Fruit fly (Drosophila melanogaster) whole organism, embryonic: ENCODE data around the gene CG3517.

Source experiments
- Abd-B ChIP-seq: fragments of 200-800 bp; sonication (Bioruptor generic); optimal IDR thresholded peaks from 2 replicates; lab custom pipeline; 2018; ENCODE audit warnings: missing biosample characterization, mild to moderate bottlenecking, missing genetic modification characterization, moderate library complexity
- Aef1 ChIP-seq: fragments of 200-800 bp; sonication (Bioruptor generic); IDR thresholded peaks from 3 replicates; pipeline ENCODE4 v1.3.6; 2022; ENCODE audit warnings: missing biosample characterization, missing genetic modification characterization
- CG10321 ChIP-seq: fragments of 200-800 bp; sonication (Bioruptor generic); IDR thresholded peaks from 2 replicates; pipeline ENCODE4 v1.3.6; 2022; ENCODE audit warnings: missing biosample characterization, missing genetic modification characterization
- CG10366 ChIP-seq: fragments of 200-800 bp; sonication (Bioruptor generic); IDR thresholded peaks from 2 replicates; pipeline ENCODE4 v1.3.6; 2022; ENCODE audit warnings: missing biosample characterization, missing genetic modification characterization
- CG11085 ChIP-seq: fragments of 200-800 bp; sonication (Bioruptor generic); IDR thresholded peaks from 2 replicates; pipeline ENCODE4 v1.3.6; 2022; ENCODE audit warnings: missing biosample characterization, missing genetic modification characterization
- CG15269 ChIP-seq: fragments of 200-800 bp; sonication (Bioruptor generic); optimal IDR thresholded peaks from 2 replicates; lab custom pipeline; 2018; ENCODE audit warnings: missing biosample characterization, mild to moderate bottlenecking, missing genetic modification characterization, moderate library complexity
- CG1602 ChIP-seq: fragments of 200-800 bp; sonication (Bioruptor generic); optimal IDR thresholded peaks from 3 replicates; lab custom pipeline; 2016; ENCODE audit warnings: missing biosample characterization, missing genetic modification characterization
- CG16815 ChIP-seq: fragments of 200-800 bp; sonication (Bioruptor generic); optimal IDR thresholded peaks from 3 replicates; lab custom pipeline; 2017; ENCODE audit warnings: missing biosample characterization, mild to moderate bottlenecking, missing genetic modification characterization
- CG18764 ChIP-seq: fragments of 200-800 bp; sonication (Bioruptor generic); optimal IDR thresholded peaks from 3 replicates; lab custom pipeline; 2016; ENCODE audit warnings: missing biosample characterization, missing genetic modification characterization
- CG2875 ChIP-seq: fragments of 200-800 bp; sonication (Bioruptor generic); optimal IDR thresholded peaks from 2 replicates; lab custom pipeline; 2017; ENCODE audit warnings: missing biosample characterization, mild to moderate bottlenecking, missing genetic modification characterization, missing genetic modification reagents
- CG3163 ChIP-seq: fragments of 200-800 bp; sonication (Bioruptor generic); optimal IDR thresholded peaks from 3 replicates; lab custom pipeline; 2016; ENCODE audit warnings: missing biosample characterization, missing genetic modification characterization
- CG34224 ChIP-seq: fragments of 200-800 bp; sonication (Bioruptor generic); IDR thresholded peaks from 3 replicates; pipeline ENCODE4 v1.3.6; 2022; ENCODE audit warnings: missing biosample characterization, missing genetic modification characterization; ENCODE audit not compliant: partially characterized antibody
- CG3847 ChIP-seq: fragments of 200-800 bp; sonication (Bioruptor generic); IDR thresholded peaks from 2 replicates; pipeline ENCODE4 v1.3.6; 2022; ENCODE audit warnings: missing biosample characterization, missing genetic modification characterization
- CG4328 ChIP-seq: fragments of 200-800 bp; sonication (Bioruptor generic); optimal IDR thresholded peaks from 3 replicates; lab custom pipeline; 2017; ENCODE audit warnings: missing biosample characterization, missing genetic modification reagents, missing genetic modification characterization
- CG4360 ChIP-seq: fragments of 200-800 bp; sonication (Bioruptor generic); IDR thresholded peaks from 2 replicates; pipeline ENCODE4 v1.3.6; 2022; ENCODE audit warnings: missing biosample characterization, missing genetic modification characterization
- CG4617 ChIP-seq: fragments of 200-800 bp; sonication (Bioruptor generic); optimal IDR thresholded peaks from 3 replicates; lab custom pipeline; 2016; ENCODE audit warnings: missing biosample characterization, missing genetic modification characterization, borderline replicate concordance
- CG8924 ChIP-seq: fragments of 200-800 bp; optimal IDR thresholded peaks from 3 replicates; lab custom pipeline; 2019; ENCODE audit warnings: missing biosample characterization, mild to moderate bottlenecking, missing genetic modification characterization, moderate library complexity
- CG9437 ChIP-seq: fragments of 200-800 bp; sonication (Bioruptor generic); optimal IDR thresholded peaks from 2 replicates; lab custom pipeline; 2018; ENCODE audit warnings: missing biosample characterization, mild to moderate bottlenecking, missing genetic modification characterization
- D19B ChIP-seq: fragments of 200-800 bp; sonication (Bioruptor generic); optimal IDR thresholded peaks from 2 replicates; lab custom pipeline; 2017; ENCODE audit warnings: missing biosample characterization, mild to moderate bottlenecking, missing genetic modification characterization
- Dfd ChIP-seq, 2 experiments: fragments of >200 bp; optimal IDR thresholded peaks; 2 replicates each; lab custom pipeline; 2017; ENCODE audit warnings: missing biosample characterization in 2 of 2, missing genetic modification characterization in 2 of 2
- Doc2 ChIP-seq: fragments of 200-800 bp; sonication (Bioruptor generic); IDR thresholded peaks from 2 replicates; pipeline ENCODE4 v1.3.6; 2022; ENCODE audit warnings: missing biosample characterization, missing genetic modification characterization
- Dp ChIP-seq: fragments of 200-800 bp; sonication (Bioruptor generic); optimal IDR thresholded peaks from 2 replicates; lab custom pipeline; 2018; ENCODE audit warnings: missing biosample characterization, mild to moderate bottlenecking, missing genetic modification characterization, moderate library complexity
- E2f2 ChIP-seq: fragments of 200-800 bp; sonication (Bioruptor generic); IDR thresholded peaks from 2 replicates; pipeline ENCODE4 v1.3.6; 2022; ENCODE audit warnings: missing biosample characterization, missing genetic modification characterization
- Eip74EF ChIP-seq, 2 experiments: fragments of 200-800 bp in 1 of 2; fragments of >200 bp in 1 of 2; sonication (Bioruptor generic) in 1 of 2; optimal IDR thresholded peaks; 2 replicates each; lab custom pipeline; 2017 to 2019; ENCODE audit warnings: missing biosample characterization in 2 of 2, missing genetic modification characterization in 2 of 2, mild to moderate bottlenecking in 1 of 2, moderate library complexity in 1 of 2
- Ets97D ChIP-seq: fragments of 200-800 bp; sonication (Bioruptor generic); optimal IDR thresholded peaks from 3 replicates; lab custom pipeline; 2016; ENCODE audit warnings: missing biosample characterization, missing genetic modification characterization
- Hmx ChIP-seq: fragments of 200-800 bp; sonication (Bioruptor generic); optimal IDR thresholded peaks from 2 replicates; lab custom pipeline; 2016; ENCODE audit warnings: missing biosample characterization, missing genetic modification characterization
- MESR4 ChIP-seq: fragments of 200-800 bp; sonication (Bioruptor generic); optimal IDR thresholded peaks from 2 replicates; lab custom pipeline; 2018; ENCODE audit warnings: missing biosample characterization, mild to moderate bottlenecking, missing genetic modification characterization, moderate library complexity
- Oli ChIP-seq: fragments of 200-800 bp; sonication (Bioruptor generic); optimal IDR thresholded peaks from 2 replicates; lab custom pipeline; 2018; ENCODE audit warnings: missing biosample characterization, mild to moderate bottlenecking, missing genetic modification characterization, moderate library complexity
- Rfx ChIP-seq: fragments of 200-800 bp; sonication (Bioruptor generic); IDR thresholded peaks from 2 replicates; pipeline ENCODE4 v1.3.6; 2022; ENCODE audit warnings: missing biosample characterization, missing genetic modification characterization
- Side ChIP-seq: fragments of 200-800 bp; sonication (Bioruptor generic); optimal IDR thresholded peaks from 2 replicates; lab custom pipeline; 2016; ENCODE audit warnings: missing biosample characterization, missing genetic modification characterization
- Sry-δ ChIP-seq: fragments of 200-800 bp; sonication (Bioruptor generic); optimal IDR thresholded peaks from 2 replicates; lab custom pipeline; 2016; ENCODE audit warnings: missing biosample characterization, missing genetic modification characterization
- Usf ChIP-seq: fragments of 200-800 bp; sonication (Bioruptor generic); optimal IDR thresholded peaks from 2 replicates; lab custom pipeline; 2017; ENCODE audit warnings: missing genotype, missing biosample characterization, missing genetic modification characterization
- bbx ChIP-seq: fragments of 200-800 bp; sonication (Bioruptor generic); IDR thresholded peaks from 2 replicates; pipeline ENCODE4 v1.3.6; 2022; ENCODE audit warnings: missing biosample characterization, missing genetic modification characterization; ENCODE audit not compliant: partially characterized antibody
- bsh ChIP-seq, 2 experiments: fragments of 200-800 bp; sonication (Bioruptor generic); optimal IDR thresholded peaks; 2 replicates each; lab custom pipeline; 2017 to 2018; ENCODE audit warnings: mild to moderate bottlenecking in 2 of 2, missing biosample characterization in 2 of 2, missing genetic modification characterization in 2 of 2, moderate library complexity in 1 of 2
- danr ChIP-seq: fragments of 200-800 bp; sonication (Bioruptor generic); IDR thresholded peaks from 2 replicates; pipeline ENCODE4 v1.3.6; 2022; ENCODE audit warnings: missing biosample characterization, missing genetic modification characterization
- ewg ChIP-seq: fragments of 200-800 bp; sonication (Bioruptor generic); optimal IDR thresholded peaks from 3 replicates; lab custom pipeline; 2017; ENCODE audit warnings: mild to moderate bottlenecking, missing biosample characterization, missing genetic modification reagents, missing genetic modification characterization
- exex ChIP-seq: fragments of 200-800 bp; sonication (Bioruptor generic); optimal IDR thresholded peaks from 4 replicates; lab custom pipeline; 2018; ENCODE audit warnings: missing biosample characterization, mild to moderate bottlenecking, missing genetic modification characterization, moderate library complexity
- gem ChIP-seq: fragments of 200-800 bp; sonication (Bioruptor generic); optimal IDR thresholded peaks from 2 replicates; lab custom pipeline; 2019; ENCODE audit warnings: missing biosample characterization, mild to moderate bottlenecking, missing genetic modification characterization, moderate library complexity
- gsb-n ChIP-seq: fragments of 200-800 bp; sonication (Bioruptor generic); optimal IDR thresholded peaks from 3 replicates; lab custom pipeline; 2018; ENCODE audit warnings: missing biosample characterization, mild to moderate bottlenecking, missing genetic modification characterization
- jing ChIP-seq: fragments of 200-800 bp; sonication (Bioruptor generic); optimal IDR thresholded peaks from 2 replicates; lab custom pipeline; 2018; ENCODE audit warnings: missing biosample characterization, mild to moderate bottlenecking, missing genetic modification characterization
- kah ChIP-seq: fragments of 200-800 bp; sonication (Bioruptor generic); optimal IDR thresholded peaks from 2 replicates; lab custom pipeline; 2018; ENCODE audit warnings: missing biosample characterization, mild to moderate bottlenecking, missing genetic modification characterization
- ken ChIP-seq: fragments of 200-800 bp; sonication (Bioruptor generic); IDR thresholded peaks from 3 replicates; pipeline ENCODE4 v1.3.6; 2022; ENCODE audit warnings: missing biosample characterization, missing genetic modification characterization
- pnt ChIP-seq: fragments of 200-800 bp; sonication (Bioruptor generic); optimal IDR thresholded peaks from 3 replicates; lab custom pipeline; 2016; ENCODE audit warnings: missing biosample characterization, missing genetic modification characterization
- ranshi ChIP-seq: fragments of 200-800 bp; sonication (Bioruptor generic); IDR thresholded peaks from 2 replicates; pipeline ENCODE4 v1.3.6; 2022; ENCODE audit warnings: missing biosample characterization, missing genetic modification characterization
- so ChIP-seq: fragments of 200-800 bp; sonication (Bioruptor generic); IDR thresholded peaks from 3 replicates; pipeline ENCODE4 v1.3.6; 2022; ENCODE audit warnings: missing biosample characterization, missing genetic modification characterization
- sob ChIP-seq: fragments of 200-800 bp; sonication (Bioruptor generic); IDR thresholded peaks from 2 replicates; pipeline ENCODE4 v1.3.6; 2022; ENCODE audit warnings: missing biosample characterization, missing genetic modification characterization
- stc ChIP-seq: fragments of 200-800 bp; sonication (Bioruptor generic); IDR thresholded peaks from 2 replicates; pipeline ENCODE4 v1.3.6; 2022; ENCODE audit warnings: missing biosample characterization, missing genetic modification characterization
- trem ChIP-seq: fragments of 200-800 bp; optimal IDR thresholded peaks from 3 replicates; lab custom pipeline; 2019; ENCODE audit warnings: missing biosample characterization, mild to moderate bottlenecking, missing genetic modification characterization, moderate library complexity
- trh ChIP-seq: fragments of 200-800 bp; sonication (Bioruptor generic); optimal IDR thresholded peaks from 2 replicates; lab custom pipeline; 2016; ENCODE audit warnings: missing biosample characterization, missing genetic modification characterization
- usp ChIP-seq: fragments of >200 bp; optimal IDR thresholded peaks from 2 replicates; lab custom pipeline; 2017; ENCODE audit warnings: missing biosample characterization, missing genetic modification characterization

CG3517 gene

DNA sequence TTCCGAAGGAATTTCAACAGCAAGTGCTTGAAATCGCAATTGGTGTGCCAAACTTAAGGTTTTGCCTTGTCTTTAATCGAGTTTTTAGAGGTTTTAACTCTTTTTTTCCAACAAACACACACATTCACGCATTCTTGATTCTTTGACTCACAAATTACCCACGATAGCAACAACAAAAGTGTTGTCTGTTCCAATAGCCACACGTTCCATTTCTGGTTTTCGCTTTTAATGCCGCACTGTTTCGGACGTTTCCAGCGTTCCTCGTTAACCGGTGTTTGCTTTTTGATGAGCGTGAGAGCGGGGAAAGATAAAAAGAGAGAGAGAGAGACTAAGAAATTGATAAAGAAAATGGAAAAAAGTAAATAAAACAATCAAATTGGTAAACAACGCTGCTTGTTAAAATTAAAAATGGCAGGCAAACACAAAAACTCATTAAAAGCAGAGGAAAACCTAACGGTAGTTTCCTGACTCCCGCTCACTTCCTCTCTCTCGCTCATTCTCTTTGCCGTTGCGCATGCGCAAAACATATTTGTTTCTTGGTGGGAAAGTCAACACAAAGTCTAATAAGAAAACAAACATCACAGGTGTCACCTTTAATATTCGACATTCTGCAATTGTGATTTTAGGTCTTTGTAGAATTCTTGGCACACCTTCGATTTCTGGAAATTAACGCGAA lies 39.0 kb upstream of the CG3517 start (continued):
- no peak for TF ChIP-seq Abd-B (GFP tag; lab: Kevin White, UChicago)
- TF ChIP-seq CG4617: no peak
- TF ChIP-seq exex (tag; lab: Kevin White, UChicago): peak; percentile 24
- peak; percentile 59; the same call in 1 of the 2 replicates for TF ChIP-seq Rfx (GFP tag; lab: Robert Waterston, UW)
- TF ChIP-seq ewg: peak; percentile 58
- no peak for TF ChIP-seq Hmx (GFP tag; lab: Kevin White, UChicago)
- no peak for TF ChIP-seq usp
- TF ChIP-seq trem (tag; lab: Kevin White, UChicago): peak; percentile 38
- no peak for TF ChIP-seq CG16815 (GFP tag; lab: Kevin White, UChicago)
- no peak for TF ChIP-seq so (GFP tag; lab: Robert Waterston, UW)
- peak; percentile 60; the same call in 2 of the 3 replicates for TF ChIP-seq ken (GFP tag; lab: Robert Waterston, UW)
- TF ChIP-seq bsh (GFP tag; optimal IDR thresholded peaks at IDR 0.05; lab: Kevin White, UChicago): peak in 1 of 2 experiments; percentile 73
- no peak for TF ChIP-seq MESR4 (GFP tag; lab: Kevin White, UChicago)
- TF ChIP-seq jing (GFP tag; lab: Kevin White, UChicago): no peak
- no peak for TF ChIP-seq Dfd (GFP tag; optimal IDR thresholded peaks at IDR 0.05; lab: Kevin White, UChicago)
- TF ChIP-seq CG1602: peak; percentile 29
- TF ChIP-seq Ets97D (GFP tag; lab: Kevin White, UChicago): no peak
- peak; percentile 90 for TF ChIP-seq CG2875 (GFP tag; lab: Kevin White, UChicago)
- TF ChIP-seq gem (tag; lab: Kevin White, UChicago): peak; percentile 66
- TF ChIP-seq CG11085 (GFP tag; lab: Robert Waterston, UW): no peak
- TF ChIP-seq D19B (GFP tag; lab: Kevin White, UChicago): peak; percentile 25
- TF ChIP-seq Oli (tag; lab: Kevin White, UChicago): peak; percentile 22
- TF ChIP-seq bbx (GFP tag; lab: Robert Waterston, UW): no peak
- no peak for TF ChIP-seq Usf (GFP tag; lab: Kevin White, UChicago)
- peak; percentile 81 for TF ChIP-seq CG8924 (tag; lab: Kevin White, UChicago)
- peak; percentile 43 for TF ChIP-seq CG3163
- TF ChIP-seq trh (GFP tag; lab: Kevin White, UChicago): no peak
- TF ChIP-seq pnt (GFP tag; lab: Kevin White, UChicago): peak; percentile 31
- no peak for TF ChIP-seq Sry-δ (GFP tag; lab: Kevin White, UChicago)
- TF ChIP-seq CG10321: no peak
- TF ChIP-seq ranshi (GFP tag; lab: Robert Waterston, UW): peak; percentile 32; the same call in 1 of the 2 replicates
- peak in 1 of 2 experiments; percentile 55 for TF ChIP-seq Eip74EF (GFP tag; optimal IDR thresholded peaks at IDR 0.05; lab: Kevin White, UChicago)
- peak; percentile 72 for TF ChIP-seq Side (GFP tag; lab: Kevin White, UChicago)
- TF ChIP-seq CG15269 (tag; lab: Kevin White, UChicago): peak; percentile 21
- no peak for TF ChIP-seq Doc2 (GFP tag; lab: Robert Waterston, UW)
- no peak for TF ChIP-seq sob (GFP tag; lab: Robert Waterston, UW)
- TF ChIP-seq Dp (GFP tag; lab: Kevin White, UChicago): no peak
- peak; percentile 58 for TF ChIP-seq CG18764
- TF ChIP-seq stc: peak; percentile 53; the same call in 1 of the 2 replicates
- TF ChIP-seq CG4328 (GFP tag; lab: Kevin White, UChicago): peak; percentile 50
- peak; percentile 64 for TF ChIP-seq CG4360 (GFP tag; lab: Robert Waterston, UW)
- TF ChIP-seq kah (GFP tag; lab: Kevin White, UChicago): peak; percentile 69
- TF ChIP-seq E2f2 (GFP tag; lab: Robert Waterston, UW): peak; percentile 41; the same call in 1 of the 2 replicates
- TF ChIP-seq CG10366 (GFP tag; lab: Robert Waterston, UW): no peak
- TF ChIP-seq Aef1 (GFP tag; lab: Robert Waterston, UW): no peak
- TF ChIP-seq gsb-n (tag; lab: Kevin White, UChicago): peak; percentile 73
- no peak for TF ChIP-seq CG3847 (GFP tag; lab: Robert Waterston, UW)
- no peak; the same call in 1 of the 2 replicates for TF ChIP-seq danr (GFP tag; lab: Robert Waterston, UW)
- 0 out of 3 replicates have a peak, but pooled peaks have one; percentile 11 for TF ChIP-seq CG34224 (GFP tag; lab: Robert Waterston, UW)
- no peak for TF ChIP-seq CG9437
